Worm (Caenorhabditis elegans) whole organism, L2 larva: ENCODE data around the gene F28G4.4.

ENCODE experiments used
- crh-2 ChIP-seq: sonication (generic microtip); optimal IDR thresholded peaks from 2 replicates; lab custom pipeline; 2017; ENCODE audit warnings: missing biosample characterization, missing genetic modification characterization
- elt-3 ChIP-seq: sonication (generic microtip); optimal IDR thresholded peaks from 2 replicates; lab custom pipeline; 2017; ENCODE audit warnings: missing biosample characterization, missing genetic modification characterization
- nhr-23 ChIP-seq: fragments of 150-350 bp; optimal IDR thresholded peaks from 2 replicates; lab custom pipeline; 2014; ENCODE audit warnings: missing biosample characterization, missing genetic modification reagents, missing genetic modification characterization

- TF ChIP-seq elt-3: no peak
- TF ChIP-seq crh-2 (tag; lab: Kevin White, UChicago): no peak
- no peak for TF ChIP-seq nhr-23 (tag; lab: Kevin White, UChicago)
Observed at ce11 chrV:16282147-16282546, 3.5 kb downstream of the F28G4.4 start, which contains the start of gene F28G4.2.
